Fruit fly (Drosophila melanogaster) whole organism, embryonic: Measurements from ENCODE around the gene Cep135.
A peak's percentile ranks its signal among the peaks of the same experiment; 100 is the strongest.

Experiments used
- Adf1 ChIP-seq: fragments of 200-800 bp; sonication (Bioruptor generic); IDR thresholded peaks from 2 replicates; pipeline ENCODE4 v1.3.6; 2022; ENCODE audit warnings: missing biosample characterization, missing genetic modification characterization
- Bdp1 ChIP-seq: fragments of 200-800 bp; sonication (Bioruptor generic); optimal IDR thresholded peaks from 3 replicates; lab custom pipeline; 2016; ENCODE audit warnings: missing biosample characterization, missing genetic modification characterization
- Bteb2 ChIP-seq: fragments of 200-800 bp; sonication (Bioruptor generic); optimal IDR thresholded peaks from 2 replicates; lab custom pipeline; 2016; ENCODE audit warnings: missing biosample characterization, missing genetic modification characterization
- CG10543 ChIP-seq: fragments of 200-800 bp; sonication (Bioruptor generic); optimal IDR thresholded peaks from 3 replicates; lab custom pipeline; 2017; ENCODE audit warnings: missing biosample characterization, mild to moderate bottlenecking, missing genetic modification characterization, moderate library complexity
- CG1603 ChIP-seq: fragments of 200-800 bp; sonication (Bioruptor generic); optimal IDR thresholded peaks from 2 replicates; lab custom pipeline; 2019; ENCODE audit warnings: missing biosample characterization, mild to moderate bottlenecking, missing genetic modification characterization, moderate library complexity
- CG2116 ChIP-seq: fragments of 200-800 bp; sonication (Bioruptor generic); optimal IDR thresholded peaks from 3 replicates; lab custom pipeline; 2018; ENCODE audit warnings: missing biosample characterization, mild to moderate bottlenecking, missing genetic modification characterization
- CG2199 ChIP-seq: fragments of 200-800 bp; sonication (Bioruptor generic); IDR thresholded peaks from 3 replicates; pipeline ENCODE4 v1.3.6; 2022; ENCODE audit warnings: missing biosample characterization, missing genetic modification characterization
- CG2678 ChIP-seq: fragments of 200-800 bp; sonication (Bioruptor generic); optimal IDR thresholded peaks from 3 replicates; lab custom pipeline; 2019; ENCODE audit warnings: missing biosample characterization, mild to moderate bottlenecking, missing genetic modification characterization, moderate library complexity
- CG2712 ChIP-seq: fragments of 200-800 bp; optimal IDR thresholded peaks from 3 replicates; lab custom pipeline; 2019; ENCODE audit warnings: missing biosample characterization, mild to moderate bottlenecking, missing genetic modification characterization, moderate library complexity
- CG3163 ChIP-seq: fragments of 200-800 bp; sonication (Bioruptor generic); optimal IDR thresholded peaks from 3 replicates; lab custom pipeline; 2016; ENCODE audit warnings: missing biosample characterization, missing genetic modification characterization
- CG6254 ChIP-seq: fragments of 200-800 bp; sonication (Bioruptor generic); optimal IDR thresholded peaks from 3 replicates; lab custom pipeline; 2017; ENCODE audit warnings: mild to moderate bottlenecking, missing biosample characterization, missing genetic modification reagents, missing genetic modification characterization
- CG7357 ChIP-seq: fragments of 200-800 bp; sonication (Bioruptor generic); IDR thresholded peaks from 3 replicates; pipeline ENCODE4 v1.3.6; 2022; ENCODE audit warnings: missing biosample characterization, missing genetic modification characterization
- CG7987 ChIP-seq: fragments of 200-800 bp; sonication (Bioruptor generic); optimal IDR thresholded peaks from 2 replicates; lab custom pipeline; 2018; ENCODE audit warnings: missing biosample characterization, mild to moderate bottlenecking, missing genetic modification characterization, moderate library complexity
- CG9609 ChIP-seq: fragments of 200-800 bp; sonication (Bioruptor generic); optimal IDR thresholded peaks from 3 replicates; lab custom pipeline; 2016; ENCODE audit warnings: missing biosample characterization, missing genetic modification characterization
- Camta ChIP-seq: fragments of 200-800 bp; sonication (Bioruptor generic); optimal IDR thresholded peaks from 2 replicates; lab custom pipeline; 2016; ENCODE audit warnings: missing biosample characterization, missing genetic modification characterization
- D ChIP-seq, 2 experiments: fragments of 200-800 bp in 1 of 2; fragments of >200 bp in 1 of 2; sonication (Bioruptor generic) in 1 of 2; optimal IDR thresholded peaks; 2 replicates in 1 of 2; 3 replicates in 1 of 2; lab custom pipeline; 2017; ENCODE audit warnings: mild to moderate bottlenecking in 1 of 2, missing biosample characterization in 1 of 2, missing genetic modification characterization in 1 of 2, missing genetic modification reagents in 1 of 2
- Drgx ChIP-seq: fragments of 200-800 bp; sonication (Bioruptor generic); IDR thresholded peaks from 2 replicates; pipeline ENCODE4 v1.3.6; 2022; ENCODE audit warnings: missing biosample characterization, missing genetic modification characterization
- HLH3B ChIP-seq: fragments of 200-800 bp; sonication (Bioruptor generic); IDR thresholded peaks from 2 replicates; pipeline ENCODE4 v1.3.6; 2022; ENCODE audit warnings: missing biosample characterization, missing genetic modification characterization
- MTF-1 ChIP-seq: fragments of 200-800 bp; sonication (Bioruptor generic); optimal IDR thresholded peaks from 2 replicates; lab custom pipeline; 2018; ENCODE audit warnings: missing biosample characterization, mild to moderate bottlenecking, missing genetic modification characterization, borderline replicate concordance
- Med ChIP-seq: fragments of 200-800 bp; sonication (Bioruptor generic); peaks from one replicate; lab custom pipeline; 2016; ENCODE audit warnings: missing biosample characterization, missing genetic modification characterization, mild to moderate bottlenecking, inconsistent platforms, moderate library complexity
- NC2β ChIP-seq: fragments of 200-800 bp; sonication (Bioruptor generic); optimal IDR thresholded peaks from 2 replicates; lab custom pipeline; 2016; ENCODE audit warnings: missing biosample characterization, missing genetic modification characterization
- NK7.1 ChIP-seq: fragments of 200-800 bp; sonication (Bioruptor generic); optimal IDR thresholded peaks from 3 replicates; lab custom pipeline; 2016; ENCODE audit warnings: missing biosample characterization, missing genetic modification characterization
- Sox102F ChIP-seq: fragments of 200-800 bp; sonication (Bioruptor generic); optimal IDR thresholded peaks from 2 replicates; lab custom pipeline; 2018; ENCODE audit warnings: missing biosample characterization, mild to moderate bottlenecking, missing genetic modification characterization, moderate library complexity
- abd-A ChIP-seq: fragments of 200-800 bp; sonication (Bioruptor generic); optimal IDR thresholded peaks from 3 replicates; lab custom pipeline; 2019; ENCODE audit warnings: missing biosample characterization, mild to moderate bottlenecking, missing genetic modification characterization, moderate library complexity
- bbx ChIP-seq: fragments of 200-800 bp; sonication (Bioruptor generic); IDR thresholded peaks from 2 replicates; pipeline ENCODE4 v1.3.6; 2022; ENCODE audit warnings: missing biosample characterization, missing genetic modification characterization; ENCODE audit not compliant: partially characterized antibody
- bcd ChIP-seq: fragments of 200-800 bp; sonication (Bioruptor generic); optimal IDR thresholded peaks from 2 replicates; lab custom pipeline; 2017; ENCODE audit warnings: missing biosample characterization, mild to moderate bottlenecking, missing genetic modification characterization
- bsh ChIP-seq, 2 experiments: fragments of 200-800 bp; sonication (Bioruptor generic); optimal IDR thresholded peaks; 2 replicates each; lab custom pipeline; 2017 to 2018; ENCODE audit warnings: mild to moderate bottlenecking in 2 of 2, missing biosample characterization in 2 of 2, missing genetic modification characterization in 2 of 2, moderate library complexity in 1 of 2
- btn ChIP-seq: fragments of 200-800 bp; sonication (Bioruptor generic); optimal IDR thresholded peaks from 2 replicates; lab custom pipeline; 2016; ENCODE audit warnings: missing biosample characterization, missing genetic modification characterization
- cg ChIP-seq: fragments of 200-800 bp; sonication (Bioruptor generic); optimal IDR thresholded peaks from 3 replicates; lab custom pipeline; 2019; ENCODE audit warnings: missing biosample characterization, mild to moderate bottlenecking, missing genetic modification characterization, moderate library complexity
- disco-r ChIP-seq: fragments of 200-800 bp; sonication (Bioruptor generic); optimal IDR thresholded peaks from 2 replicates; lab custom pipeline; 2016; ENCODE audit warnings: missing biosample characterization, missing genetic modification characterization
- eyg ChIP-seq: fragments of 200-800 bp; sonication (Bioruptor generic); optimal IDR thresholded peaks from 3 replicates; lab custom pipeline; 2016; ENCODE audit warnings: missing biosample characterization, missing genetic modification characterization
- lbe ChIP-seq: fragments of 200-800 bp; sonication (Bioruptor generic); optimal IDR thresholded peaks from 2 replicates; lab custom pipeline; 2016; ENCODE audit warnings: missing biosample characterization, mild to moderate bottlenecking, missing genetic modification characterization
- nmo ChIP-seq: fragments of 200-800 bp; sonication (Bioruptor generic); optimal IDR thresholded peaks from 2 replicates; lab custom pipeline; 2018; ENCODE audit warnings: missing biosample characterization, mild to moderate bottlenecking, missing genetic modification characterization, moderate library complexity
- oc ChIP-seq: fragments of 200-800 bp; sonication (Bioruptor generic); optimal IDR thresholded peaks from 2 replicates; lab custom pipeline; 2018; ENCODE audit warnings: missing biosample characterization, mild to moderate bottlenecking, missing genetic modification characterization, moderate library complexity
- org-1 ChIP-seq: fragments of 200-800 bp; sonication (Bioruptor generic); optimal IDR thresholded peaks from 2 replicates; lab custom pipeline; 2017; ENCODE audit warnings: missing biosample characterization, missing genetic modification characterization
- pros ChIP-seq: fragments of 200-800 bp; sonication (Bioruptor generic); optimal IDR thresholded peaks from 3 replicates; lab custom pipeline; 2019; ENCODE audit warnings: missing biosample characterization, mild to moderate bottlenecking, missing genetic modification characterization, moderate library complexity
- row ChIP-seq: fragments of 200-800 bp; sonication (Bioruptor generic); IDR thresholded peaks from 3 replicates; pipeline ENCODE4 v1.3.6; 2022; ENCODE audit warnings: missing biosample characterization, missing genetic modification characterization
- scrt ChIP-seq: fragments of 200-800 bp; sonication (Bioruptor generic); optimal IDR thresholded peaks from 2 replicates; lab custom pipeline; 2018; ENCODE audit warnings: missing biosample characterization, mild to moderate bottlenecking, missing genetic modification characterization, moderate library complexity
- sens ChIP-seq: fragments of 200-800 bp; sonication (Bioruptor generic); peaks from one replicate; lab custom pipeline; 2016; ENCODE audit warnings: missing biosample characterization, missing genetic modification characterization
- shn ChIP-seq: fragments of 200-800 bp; sonication (Bioruptor generic); optimal IDR thresholded peaks from 3 replicates; lab custom pipeline; 2016; ENCODE audit warnings: missing biosample characterization, missing genetic modification characterization
- sim ChIP-seq: fragments of 200-800 bp; sonication (Bioruptor generic); IDR thresholded peaks from 2 replicates; pipeline ENCODE4 v1.3.6; 2022; ENCODE audit warnings: missing biosample characterization, missing genetic modification characterization
- sr ChIP-seq: fragments of 200-800 bp; sonication (Bioruptor generic); IDR thresholded peaks from 3 replicates; pipeline ENCODE4 v1.3.6; 2022; ENCODE audit warnings: missing biosample characterization, missing genetic modification characterization
- ssp ChIP-seq: fragments of 200-800 bp; sonication (Bioruptor generic); IDR thresholded peaks from 2 replicates; pipeline ENCODE4 v1.3.6; 2022; ENCODE audit warnings: missing biosample characterization, missing genetic modification characterization
- vnd ChIP-seq: fragments of 200-800 bp; sonication (Bioruptor generic); IDR thresholded peaks from 3 replicates; pipeline ENCODE4 v1.3.6; 2022; ENCODE audit warnings: missing biosample characterization, missing genetic modification characterization; ENCODE audit not compliant: partially characterized antibody
- vvl ChIP-seq: fragments of 200-800 bp; sonication (Bioruptor generic); IDR thresholded peaks from 2 replicates; pipeline ENCODE4 v1.3.6; 2022; ENCODE audit warnings: missing biosample characterization, missing genetic modification characterization
- zen ChIP-seq: fragments of 200-800 bp; sonication (Bioruptor generic); optimal IDR thresholded peaks from 3 replicates; lab custom pipeline; 2018; ENCODE audit warnings: missing biosample characterization, mild to moderate bottlenecking, missing genetic modification characterization, moderate library complexity

Gene Cep135

DNA sequence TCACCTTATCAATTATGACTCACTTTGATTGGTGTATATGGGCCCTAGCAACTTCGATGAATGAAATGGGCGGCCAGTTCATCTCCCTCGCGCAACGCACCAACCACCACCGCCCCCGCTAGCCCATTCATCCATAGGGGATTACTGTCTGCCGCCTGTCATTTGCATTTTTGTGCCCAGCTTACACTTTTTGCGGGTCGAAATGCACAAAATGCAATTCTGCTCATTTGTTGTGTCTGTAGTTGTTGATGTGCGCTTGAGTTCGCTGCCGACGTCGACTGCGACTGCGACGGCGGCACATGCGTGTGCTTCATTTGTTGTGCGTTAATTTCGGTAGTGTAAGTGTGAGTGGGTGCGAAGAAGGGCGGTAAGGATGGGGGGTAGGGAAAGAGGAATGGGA is 15.6 kb upstream of the Cep135 start:
- TF ChIP-seq cg (GFP tag; lab: Kevin White, UChicago) (peak; percentile 0), oc (tag; lab: Kevin White, UChicago) (peak; percentile 12), sens (GFP tag; lab: Kevin White, UChicago) (peak; percentile 56), ssp (GFP tag; lab: Robert Waterston, UW) (no peak), D (optimal IDR thresholded peaks at IDR 0.05; lab: Kevin White, UChicago) (peak; percentile 15), D (GFP tag; optimal IDR thresholded peaks at IDR 0.05; lab: Kevin White, UChicago) (no peak), vnd (GFP tag; lab: Robert Waterston, UW) (no peak), Drgx (no peak), Adf1 (peak; percentile 52; the same call in 1 of the 2 replicates)

DNA sequence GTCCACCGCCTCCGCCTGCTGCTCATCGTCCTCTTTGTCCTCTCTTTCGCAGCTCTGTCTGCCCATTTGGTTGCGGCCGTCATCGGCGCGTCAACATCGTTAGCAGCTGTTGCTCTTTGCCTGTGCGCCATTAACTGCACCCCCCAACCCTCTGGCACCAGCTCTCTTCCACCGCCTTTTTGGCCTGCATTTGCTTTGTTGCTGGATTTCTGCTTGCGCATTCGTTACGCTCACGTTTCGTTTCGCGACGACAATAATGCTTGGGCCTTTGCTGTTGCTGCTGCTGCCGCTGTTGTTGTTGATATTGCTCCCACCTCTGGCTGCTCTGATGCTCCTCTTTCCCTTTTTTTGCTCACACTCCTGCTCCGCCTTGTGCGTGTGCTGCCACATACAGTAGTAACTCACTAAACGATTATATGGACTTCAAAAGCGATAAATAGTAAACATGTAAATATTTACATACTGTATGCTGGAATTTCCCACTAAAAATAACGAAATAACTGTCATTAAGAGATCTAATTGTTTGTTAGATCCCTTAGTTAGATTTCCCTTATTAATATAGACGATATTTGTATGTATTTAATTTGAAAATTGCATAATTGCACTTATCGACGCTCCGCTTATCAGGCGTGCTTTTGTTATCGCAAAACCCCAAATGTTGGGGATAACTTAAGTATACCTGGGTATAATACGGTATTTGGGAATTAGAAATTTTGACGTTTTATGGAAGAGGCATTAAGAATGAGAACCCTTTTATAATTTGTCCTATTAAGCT is 14.7 kb upstream of the Cep135 start:
- TF ChIP-seq CG10543 (GFP tag; lab: Kevin White, UChicago), result peak; percentile 2
- TF ChIP-seq CG3163 (GFP tag; lab: Kevin White, UChicago), result peak; percentile 28
- TF ChIP-seq HLH3B (GFP tag; lab: Robert Waterston, UW), result no peak
- peak; percentile 20 for TF ChIP-seq Sox102F
- TF ChIP-seq sim (GFP tag; lab: Robert Waterston, UW), result no peak
- peak in 1 of 2 experiments; percentile 15 for TF ChIP-seq bsh (GFP tag; optimal IDR thresholded peaks at IDR 0.05; lab: Kevin White, UChicago)
- no peak for TF ChIP-seq Bteb2 (GFP tag; lab: Kevin White, UChicago)
- peak; percentile 5 for TF ChIP-seq CG2712 (tag; lab: Kevin White, UChicago)
- TF ChIP-seq CG2678 (tag; lab: Kevin White, UChicago), result peak; percentile 24
- no peak for TF ChIP-seq disco-r (GFP tag; lab: Kevin White, UChicago)
- no peak for TF ChIP-seq Camta (GFP tag; lab: Kevin White, UChicago)
- no peak for TF ChIP-seq D (optimal IDR thresholded peaks at IDR 0.05; lab: Kevin White, UChicago)
- TF ChIP-seq D (GFP tag; optimal IDR thresholded peaks at IDR 0.05; lab: Kevin White, UChicago), result no peak
- TF ChIP-seq scrt (GFP tag; lab: Kevin White, UChicago), result peak; percentile 80
- no peak for TF ChIP-seq NC2β
- TF ChIP-seq bbx (GFP tag; lab: Robert Waterston, UW), result peak; percentile 45; the same call in 1 of the 2 replicates
- TF ChIP-seq btn (GFP tag; lab: Kevin White, UChicago), result no peak
- TF ChIP-seq CG9609 (GFP tag; lab: Kevin White, UChicago), result no peak
- TF ChIP-seq eyg (GFP tag; lab: Kevin White, UChicago), result peak; percentile 10
- TF ChIP-seq vvl, result 0 out of 2 replicates have a peak, but pooled peaks have one; percentile 6
- 0 out of 3 replicates have a peak, but pooled peaks have one; percentile 3 for TF ChIP-seq sr (GFP tag; lab: Robert Waterston, UW)
- no peak for TF ChIP-seq CG2116 (GFP tag; lab: Kevin White, UChicago)
- TF ChIP-seq pros (GFP tag; lab: Kevin White, UChicago), result peak; percentile 20
- no peak for TF ChIP-seq bcd
- peak; percentile 8 for TF ChIP-seq zen (tag; lab: Kevin White, UChicago)
- TF ChIP-seq MTF-1, result no peak
- no peak for TF ChIP-seq shn (GFP tag; lab: Kevin White, UChicago)
- peak; percentile 4 for TF ChIP-seq nmo (GFP tag; lab: Kevin White, UChicago)
- TF ChIP-seq lbe (GFP tag; lab: Kevin White, UChicago), result peak; percentile 42
- TF ChIP-seq Bdp1 (GFP tag; lab: Kevin White, UChicago), result no peak
- TF ChIP-seq org-1 (GFP tag; lab: Kevin White, UChicago), result no peak
- peak; percentile 25; the same call in 1 of the 3 replicates for TF ChIP-seq row (GFP tag; lab: Robert Waterston, UW)
- peak; percentile 45 for TF ChIP-seq sens (GFP tag; lab: Kevin White, UChicago)
- no peak for TF ChIP-seq CG7987 (GFP tag; lab: Kevin White, UChicago)
- TF ChIP-seq CG7357 (GFP tag; lab: Robert Waterston, UW), result no peak
- peak; percentile 2 for TF ChIP-seq CG1603 (tag; lab: Kevin White, UChicago)
- TF ChIP-seq CG6254, result no peak
- TF ChIP-seq Adf1, result no peak; the same call in 1 of the 2 replicates
- TF ChIP-seq CG2199 (GFP tag; lab: Robert Waterston, UW), result 0 out of 3 replicates have a peak, but pooled peaks have one; percentile 47
- peak; percentile 54 for TF ChIP-seq Med (GFP tag; lab: Kevin White, UChicago)
- TF ChIP-seq NK7.1 (GFP tag; lab: Kevin White, UChicago), result no peak
- TF ChIP-seq abd-A (tag; lab: Kevin White, UChicago), result peak; percentile 59
